Fruit fly (Drosophila melanogaster): ENCODE data around the gene CG14147.

dm6 chr3L:10985592-10985991 lies 13.1 kb downstream of the CG14147 start:
- TF ChIP-seq CTCF (optimal IDR thresholded peaks at IDR 0.05) (no peak), CG8478 (optimal IDR thresholded peaks at IDR 0.05) (no peak)

Measured in S2 (cell line).